Worm (Caenorhabditis elegans): ENCODE data around the gene C15B12.8.

The C15B12.8 gene

DNA sequence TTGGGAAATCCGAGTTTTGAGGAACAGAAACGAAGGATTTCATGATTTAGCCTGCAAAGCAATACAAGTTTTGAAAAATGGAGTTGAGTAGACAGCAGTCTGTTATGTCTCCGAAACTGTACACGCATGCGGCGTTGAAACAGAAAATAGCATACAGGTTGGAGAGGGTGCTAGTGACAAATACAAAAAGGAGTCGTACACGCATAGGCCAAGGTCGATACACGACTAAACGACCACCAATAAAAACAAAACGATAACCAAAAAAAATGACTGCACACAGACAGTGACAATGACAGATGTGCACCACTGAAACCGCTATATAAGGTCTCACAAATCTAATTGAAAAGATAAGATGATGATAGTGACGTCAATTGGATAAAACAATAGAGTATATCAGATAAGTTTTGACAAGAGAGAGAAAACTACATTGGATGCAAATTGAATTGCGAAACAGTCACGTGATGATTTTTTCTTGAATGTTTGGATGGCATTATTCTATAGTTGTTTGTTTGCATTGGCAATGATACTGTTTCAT, 25.1 kb upstream of the C15B12.8 start, which contains the start of gene fah-1 (continued):
- TF ChIP-seq F57A8.1 (GFP tag; optimal IDR thresholded peaks at IDR 0.05) (no peak), Y95B8A.8 (GFP tag; IDR thresholded peaks at IDR 0.05) (no peak), tlf-1 (GFP tag; optimal IDR thresholded peaks at IDR 0.05) (no peak), D2030.7 (GFP tag; IDR thresholded peaks at IDR 0.05) (no peak), ZK185.1 (tag; optimal IDR thresholded peaks at IDR 0.05; ENCODE audit: poor library complexity, severe bottlenecking) (no peak)

DNA sequence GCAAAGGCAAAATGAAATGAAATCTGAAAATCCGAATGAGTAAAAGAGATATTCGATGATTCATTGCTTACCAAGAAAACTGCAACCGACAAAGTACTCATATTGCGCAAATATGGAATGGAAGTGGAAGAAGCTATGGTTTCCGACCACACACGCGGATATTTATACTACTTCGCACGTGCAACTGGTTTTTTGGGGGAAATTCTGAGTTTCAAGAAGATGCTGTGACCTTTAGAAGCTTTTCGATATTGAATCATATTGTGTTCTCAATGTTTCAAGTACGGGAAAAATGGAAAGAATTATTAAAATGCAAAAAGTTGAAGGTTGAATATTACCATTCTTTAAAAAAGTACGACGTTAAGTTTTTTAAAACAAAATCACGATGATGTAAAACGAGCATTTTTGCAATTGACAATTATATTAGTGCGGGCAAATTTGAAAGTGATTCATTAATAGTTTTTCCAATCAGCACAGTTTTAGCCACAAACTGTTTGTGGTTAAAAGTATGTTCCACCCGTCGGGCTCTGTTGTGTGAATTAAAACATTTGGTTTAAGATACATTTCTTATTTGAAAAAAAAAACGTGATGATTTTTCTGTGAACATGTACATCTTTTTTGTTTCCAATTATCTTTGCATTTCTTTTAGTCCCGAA, 23.1 kb upstream of the C15B12.8 start, which contains the start of the genes grl-6 and K10C2.6:
Gene grl-6 (minus strand): TSS at position 101 of the 653 bp plus-strand sequence.
Gene K10C2.6 (plus strand): TSS at position 603 of the 653 bp plus-strand sequence.
- TF ChIP-seq nfyb-1 (GFP tag; IDR thresholded peaks at IDR 0.05) (no peak), rec-8 (tag; optimal IDR thresholded peaks at IDR 0.05) (no peak)

DNA sequence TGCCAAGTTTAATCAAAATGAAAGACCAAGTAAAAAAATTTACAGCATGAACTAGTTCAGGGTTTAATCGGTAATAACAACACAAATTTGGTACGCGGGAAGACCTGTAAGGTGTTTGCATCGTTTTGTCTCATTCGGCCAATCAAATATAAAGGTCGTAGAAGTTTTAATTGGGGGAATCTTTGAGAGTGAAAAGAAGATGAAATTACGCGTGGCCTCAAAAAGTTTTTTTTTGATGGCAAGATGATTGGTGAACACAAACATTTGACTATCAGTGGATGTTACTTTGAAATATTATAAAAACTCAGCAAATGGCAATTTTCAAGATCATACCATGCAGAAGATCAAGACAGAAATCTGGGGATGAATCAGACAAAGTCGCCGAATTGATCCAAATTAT, 18.9 kb upstream of the C15B12.8 start, which contains the start of gene nas-33:
Gene nas-33 (minus strand): TSS at position 101 of the 400 bp plus-strand sequence.
- TF ChIP-seq hlh-26 (GFP tag; conservative IDR thresholded peaks at IDR 0.05) (no peak), ccch-3 (GFP tag; optimal IDR thresholded peaks at IDR 0.05) (no peak), attf-5 (GFP tag; optimal IDR thresholded peaks at IDR 0.05) (no peak), unc-62 (GFP tag; optimal IDR thresholded peaks at IDR 0.05) (no peak), F52B5.7 (tag; optimal IDR thresholded peaks at IDR 0.05) (no peak), tlf-1 (GFP tag; optimal IDR thresholded peaks at IDR 0.05) (no peak)

DNA sequence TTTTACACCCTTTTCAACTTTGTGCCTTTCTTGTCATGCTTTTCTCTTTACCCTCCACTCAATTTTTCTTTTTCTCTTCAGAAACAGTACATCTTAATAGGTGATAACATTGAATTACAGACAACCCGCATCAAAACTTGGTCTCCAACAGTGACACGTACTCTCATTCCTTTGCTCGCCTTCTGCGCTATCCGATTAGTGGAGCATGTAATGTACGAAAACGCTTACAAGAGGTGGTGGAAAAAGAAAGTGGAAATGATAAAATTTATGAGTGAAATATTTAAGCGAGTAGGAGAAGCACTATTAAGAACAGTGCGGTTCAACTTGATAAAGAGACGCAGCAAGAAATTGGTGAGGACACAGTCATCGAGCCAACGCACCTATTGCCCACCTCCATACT, 17.5 kb upstream of the C15B12.8 start, which contains the start of gene pept-1:
Gene pept-1 (plus strand): TSS at position 306 of the 400 bp plus-strand sequence.
- no peak for TF ChIP-seq ccch-3 (GFP tag; optimal IDR thresholded peaks at IDR 0.05)
- TF ChIP-seq ztf-22 (GFP tag; optimal IDR thresholded peaks at IDR 0.05), result peak; percentile 60
- TF ChIP-seq mel-28 (tag; optimal IDR thresholded peaks at IDR 0.05; ENCODE audit: borderline replicate concordance), result no peak
- no peak for TF ChIP-seq ceh-100 (GFP tag; IDR thresholded peaks at IDR 0.05)
- TF ChIP-seq cebp-1 (GFP tag; IDR thresholded peaks at IDR 0.05), result no peak
- TF ChIP-seq cebp-1 (tag; optimal IDR thresholded peaks at IDR 0.05), result no peak
- TF ChIP-seq tlf-1 (GFP tag; optimal IDR thresholded peaks at IDR 0.05), result no peak
- no peak for TF ChIP-seq T26A5.8 (tag; optimal IDR thresholded peaks at IDR 0.05)
- TF ChIP-seq ets-4 (GFP tag; optimal IDR thresholded peaks at IDR 0.05), result peak; percentile 87
- no peak for TF ChIP-seq pha-4 (tag; optimal IDR thresholded peaks at IDR 0.05)
- peak; percentile 12 to 13 for TF ChIP-seq let-607 (tag; optimal IDR thresholded peaks at IDR 0.05)
- TF ChIP-seq dox-1 (GFP tag; IDR thresholded peaks at IDR 0.05), result peak; percentile 74
- TF ChIP-seq ztf-26 (tag; optimal IDR thresholded peaks at IDR 0.05), result no peak
- TF ChIP-seq F33H1.4 (GFP tag; IDR thresholded peaks at IDR 0.05), result no peak
- no peak for TF ChIP-seq madf-8 (GFP tag; conservative IDR thresholded peaks at IDR 0.05)
- no peak for TF ChIP-seq mxl-1 (tag; optimal IDR thresholded peaks at IDR 0.05)
- no peak for TF ChIP-seq nhr-90 (tag; optimal IDR thresholded peaks at IDR 0.05)
- peak; percentile 99 for TF ChIP-seq nhr-80 (tag; optimal IDR thresholded peaks at IDR 0.05)
- no peak for TF ChIP-seq zfh-2 (GFP tag; conservative IDR thresholded peaks at IDR 0.05)
- no peak for TF ChIP-seq egl-44 (GFP tag; IDR thresholded peaks at IDR 0.05)
- no peak for TF ChIP-seq F52B5.7 (tag; optimal IDR thresholded peaks at IDR 0.05)
- no peak for TF ChIP-seq zim-3 (tag; optimal IDR thresholded peaks at IDR 0.05)
- TF ChIP-seq hlh-12 (tag; optimal IDR thresholded peaks at IDR 0.05), result no peak
- no peak for TF ChIP-seq snpc-4 (GFP tag; optimal IDR thresholded peaks at IDR 0.05)
- TF ChIP-seq snpc-4 (tag; optimal IDR thresholded peaks at IDR 0.05), result no peak
- TF ChIP-seq atf-7 (tag; optimal IDR thresholded peaks at IDR 0.05), result peak; percentile 50
- TF ChIP-seq tbp1 (GFP tag; optimal IDR thresholded peaks at IDR 0.05), result peak; percentile 25
- no peak for TF ChIP-seq tbx-9 (tag; optimal IDR thresholded peaks at IDR 0.05; ENCODE audit: borderline replicate concordance)
- no peak for TF ChIP-seq athp-1 (tag; optimal IDR thresholded peaks at IDR 0.05)
- no peak for TF ChIP-seq dpff-1 (tag; optimal IDR thresholded peaks at IDR 0.05)
- peak; percentile 70; the same call in 1 of the 2 replicates for TF ChIP-seq Y56A3A.18 (GFP tag; IDR thresholded peaks at IDR 0.05)
- TF ChIP-seq attf-3 (GFP tag; conservative IDR thresholded peaks at IDR 0.05), result no peak

Measured in whole organism, young adult.